Worm (Caenorhabditis elegans): ENCODE measurements around the gene srh-5.
"Not testable (repeated sequence)": the region's sequence is repeated elsewhere in the genome, so short reads cannot be mapped to it uniquely, and the experiment has no call there.

DNA sequence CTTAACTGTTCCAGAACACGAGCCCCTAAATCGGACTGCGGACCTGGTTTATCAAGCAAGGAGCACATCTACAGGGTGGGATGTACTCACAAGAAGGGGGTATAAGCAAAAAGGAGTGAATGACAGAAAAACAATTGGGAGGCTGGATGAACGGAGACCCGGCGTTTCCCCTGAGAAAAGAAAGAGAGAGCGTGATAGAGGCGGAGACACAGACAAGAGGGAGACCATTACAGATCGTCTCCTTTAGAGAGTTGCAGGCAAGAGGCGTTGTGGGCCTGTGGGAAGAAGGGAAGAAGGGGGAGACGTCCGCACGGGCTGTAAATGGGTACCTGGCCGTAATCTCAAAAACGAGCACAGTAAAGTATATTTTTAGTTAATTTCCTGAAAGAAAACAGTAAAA is 8.4 kb downstream of the srh-5 start, which contains the start of gene Y46H3C.7:
- TF ChIP-seq flt-1 (GFP tag; IDR thresholded peaks at IDR 0.05); T22C8.4 (GFP tag; IDR thresholded peaks at IDR 0.05); ztf-29 (GFP tag; IDR thresholded peaks at IDR 0.05); ref-1 (GFP tag; conservative IDR thresholded peaks at IDR 0.05): not testable (repeated sequence)
